Worm (Caenorhabditis elegans) whole organism, L1 larva: ENCODE results near the gene cest-12.

Source experiments
- C34B4.2 ChIP-seq: sonication (generic microtip); optimal IDR thresholded peaks from 2 replicates; lab custom pipeline; 2017; ENCODE audit warnings: mild to moderate bottlenecking, missing genetic modification characterization, missing compliant biosample characterization
- Y116A8C.19 ChIP-seq: sonication (generic microtip); optimal IDR thresholded peaks from 2 replicates; lab custom pipeline; 2016; ENCODE audit warnings: missing compliant biosample characterization, missing genetic modification characterization, borderline replicate concordance
- aly-2 ChIP-seq: fragments of 150-350 bp; optimal IDR thresholded peaks from 2 replicates; lab custom pipeline; 2014; ENCODE audit warnings: missing biosample characterization, missing genetic modification characterization
- ceh-63 ChIP-seq: fragments of 200-800 bp; sonication (Bioruptor generic); optimal IDR thresholded peaks from 2 replicates; lab custom pipeline; 2018; ENCODE audit warnings: mild to moderate bottlenecking, missing genetic modification characterization, missing compliant biosample characterization
- ceh-8 ChIP-seq: fragments of 200-800 bp; sonication (Bioruptor generic); optimal IDR thresholded peaks from 2 replicates; lab custom pipeline; 2018; ENCODE audit warnings: mild to moderate bottlenecking, missing genetic modification characterization, moderate library complexity, missing compliant biosample characterization
- ceh-88 ChIP-seq: fragments of 200-800 bp; sonication (Bioruptor generic); IDR thresholded peaks from 2 replicates; pipeline ENCODE4 v1.3.6; 2022; ENCODE audit warnings: missing genetic modification characterization, missing compliant biosample characterization
- dpl-1 ChIP-seq, 3 experiments: fragments of 150-350 bp in 2 of 3; sonication (generic microtip) in 1 of 3; optimal IDR thresholded peaks; 2 replicates each; lab custom pipeline; 2014 to 2017; ENCODE audit warnings: missing biosample characterization in 3 of 3, missing genetic modification characterization in 3 of 3, missing genetic modification reagents in 3 of 3
- efl-1 ChIP-seq, 4 experiments: fragments of 150-350 bp; optimal IDR thresholded peaks in 3 of 4; peaks in 1 of 4; 1 replicate in 1 of 4; 2 replicates in 3 of 4; lab custom pipeline; 2014; ENCODE audit warnings: missing biosample characterization in 2 of 4, missing genetic modification characterization in 2 of 4, missing genetic modification reagents in 2 of 4
- efl-3 ChIP-seq: fragments of 200-800 bp; sonication (Bioruptor generic); optimal IDR thresholded peaks from 2 replicates; lab custom pipeline; 2018; ENCODE audit warnings: mild to moderate bottlenecking, missing genetic modification characterization, missing compliant biosample characterization
- egl-13 ChIP-seq: sonication (generic microtip); optimal IDR thresholded peaks from 2 replicates; lab custom pipeline; 2016; ENCODE audit warnings: missing genotype, missing genetic modification reagents, missing genetic modification characterization, missing compliant biosample characterization
- elt-2 ChIP-seq: sonication (generic microtip); optimal IDR thresholded peaks from 2 replicates; lab custom pipeline; 2016; ENCODE audit warnings: missing genetic modification characterization, mild to moderate bottlenecking, inconsistent platforms, missing compliant biosample characterization, missing genetic modification reagents
- elt-3 ChIP-seq, 6 experiments: fragments of 150-350 bp in 1 of 6; sonication (generic microtip); optimal IDR thresholded peaks; 2 replicates each; lab custom pipeline; 2017 to 2018; ENCODE audit warnings: missing biosample characterization in 6 of 6, missing genetic modification characterization in 6 of 6, inconsistent platforms in 1 of 6
- fkh-10 ChIP-seq: sonication (generic microtip); optimal IDR thresholded peaks from 2 replicates; lab custom pipeline; 2017; ENCODE audit warnings: missing biosample characterization, missing genetic modification reagents, missing genetic modification characterization
- fos-1 ChIP-seq: fragments of 150-350 bp; optimal IDR thresholded peaks from 2 replicates; lab custom pipeline; 2014; ENCODE audit warnings: missing biosample characterization, missing genetic modification characterization
- grh-1 ChIP-seq: fragments of 200-800 bp; sonication (Bioruptor generic); IDR thresholded peaks from 2 replicates; pipeline ENCODE4 v1.3.6; 2022; ENCODE audit warnings: missing genetic modification reagents, missing genetic modification characterization, missing compliant biosample characterization
- hlh-4 ChIP-seq: sonication (generic microtip); optimal IDR thresholded peaks from 2 replicates; lab custom pipeline; 2016; ENCODE audit warnings: mild to moderate bottlenecking, missing genetic modification characterization, missing compliant biosample characterization
- lin-14 ChIP-seq: fragments of 200-800 bp; sonication (Bioruptor generic); optimal IDR thresholded peaks from 2 replicates; lab custom pipeline; 2018; ENCODE audit warnings: mild to moderate bottlenecking, missing genetic modification characterization, moderate library complexity, missing compliant biosample characterization
- lin-35 ChIP-seq, 2 experiments: fragments of 150-350 bp; optimal IDR thresholded peaks; 2 replicates each; lab custom pipeline; 2014; ENCODE audit warnings: missing biosample characterization in 2 of 2, missing genetic modification characterization in 2 of 2, missing genetic modification reagents in 2 of 2
- lin-39 ChIP-seq: fragments of 150-350 bp; optimal IDR thresholded peaks from 2 replicates; lab custom pipeline; 2014; ENCODE audit warnings: missing biosample characterization, missing genetic modification reagents, missing genetic modification characterization
- lir-3 ChIP-seq: sonication (generic microtip); optimal IDR thresholded peaks from 2 replicates; lab custom pipeline; 2016; ENCODE audit warnings: mild to moderate bottlenecking, missing genetic modification characterization, moderate library complexity, missing compliant biosample characterization; ENCODE audit not compliant: poor library complexity
- mdl-1 ChIP-seq, 2 experiments: fragments of 150-350 bp; optimal IDR thresholded peaks; 2 replicates each; lab custom pipeline; 2014 to 2017; ENCODE audit warnings: missing biosample characterization in 2 of 2, missing genetic modification characterization in 2 of 2, inconsistent platforms in 1 of 2
- nhr-20 ChIP-seq: sonication (generic microtip); optimal IDR thresholded peaks from 2 replicates; lab custom pipeline; 2016; ENCODE audit warnings: mild to moderate bottlenecking, missing genetic modification characterization, missing compliant biosample characterization
- nhr-47 ChIP-seq: sonication (generic microtip); optimal IDR thresholded peaks from 2 replicates; lab custom pipeline; 2016; ENCODE audit warnings: mild to moderate bottlenecking, missing genetic modification characterization, moderate library complexity, missing compliant biosample characterization
- nhr-71 ChIP-seq: sonication (generic microtip); optimal IDR thresholded peaks from 2 replicates; lab custom pipeline; 2016; ENCODE audit warnings: mild to moderate bottlenecking, missing genetic modification characterization, moderate library complexity, missing compliant biosample characterization
- nhr-76 ChIP-seq: sonication (generic microtip); optimal IDR thresholded peaks from 2 replicates; lab custom pipeline; 2017; ENCODE audit warnings: missing biosample characterization, missing genetic modification characterization
- nhr-90 ChIP-seq: sonication (generic microtip); optimal IDR thresholded peaks from 2 replicates; lab custom pipeline; 2016; ENCODE audit warnings: mild to moderate bottlenecking, missing genetic modification characterization, missing compliant biosample characterization; ENCODE audit not compliant: poor library complexity
- pax-3 ChIP-seq: fragments of 200-800 bp; sonication (Bioruptor generic); optimal IDR thresholded peaks from 2 replicates; lab custom pipeline; 2018; ENCODE audit warnings: mild to moderate bottlenecking, missing genetic modification characterization, moderate library complexity, missing compliant biosample characterization
- pqm-1 ChIP-seq: sonication (generic microtip); optimal IDR thresholded peaks from 3 replicates; lab custom pipeline; 2017; ENCODE audit warnings: missing biosample characterization, missing genetic modification characterization
- snpc-4 ChIP-seq: fragments of 150-350 bp; optimal IDR thresholded peaks from 2 replicates; lab custom pipeline; 2014; ENCODE audit warnings: missing biosample characterization, missing genetic modification characterization
- sox-4 ChIP-seq: sonication (generic microtip); optimal IDR thresholded peaks from 2 replicates; lab custom pipeline; 2016; ENCODE audit warnings: missing genetic modification characterization, missing compliant biosample characterization
- sptf-1 ChIP-seq: fragments of 150-350 bp; optimal IDR thresholded peaks from 2 replicates; lab custom pipeline; 2014; ENCODE audit warnings: missing biosample characterization, missing genetic modification characterization
- tbx-2 ChIP-seq: sonication (generic microtip); optimal IDR thresholded peaks from 2 replicates; lab custom pipeline; 2016; ENCODE audit warnings: missing genetic modification characterization, missing compliant biosample characterization
- tlp-1 ChIP-seq: fragments of 150-350 bp; optimal IDR thresholded peaks from 2 replicates; lab custom pipeline; 2014; ENCODE audit warnings: missing biosample characterization, missing genetic modification characterization
- unc-130 ChIP-seq: fragments of 150-350 bp; optimal IDR thresholded peaks from 2 replicates; lab custom pipeline; 2017; ENCODE audit warnings: missing biosample characterization, missing genetic modification characterization, inconsistent platforms
- unc-30 ChIP-seq: sonication (generic microtip); optimal IDR thresholded peaks from 2 replicates; lab custom pipeline; 2017; ENCODE audit warnings: missing biosample characterization, missing genetic modification characterization
- unc-86 ChIP-seq: sonication (generic microtip); optimal IDR thresholded peaks from 2 replicates; lab custom pipeline; 2016; ENCODE audit warnings: missing genetic modification characterization, missing compliant biosample characterization
- unc-98 ChIP-seq: fragments of 200-800 bp; sonication (Bioruptor generic); IDR thresholded peaks from 2 replicates; pipeline ENCODE4 v1.3.6; 2022; ENCODE audit warnings: missing genetic modification characterization, missing compliant biosample characterization
- zip-4 ChIP-seq: fragments of 200-800 bp; sonication (Bioruptor generic); optimal IDR thresholded peaks from 2 replicates; lab custom pipeline; 2018; ENCODE audit warnings: mild to moderate bottlenecking, missing genetic modification characterization, moderate library complexity, missing compliant biosample characterization
- ztf-11 ChIP-seq, 2 experiments: sonication (generic microtip); optimal IDR thresholded peaks; 2 replicates each; lab custom pipeline; 2016 to 2017; ENCODE audit warnings: missing genetic modification characterization in 2 of 2, missing biosample characterization in 1 of 2, missing compliant biosample characterization in 1 of 2

cest-12 gene

DNA sequence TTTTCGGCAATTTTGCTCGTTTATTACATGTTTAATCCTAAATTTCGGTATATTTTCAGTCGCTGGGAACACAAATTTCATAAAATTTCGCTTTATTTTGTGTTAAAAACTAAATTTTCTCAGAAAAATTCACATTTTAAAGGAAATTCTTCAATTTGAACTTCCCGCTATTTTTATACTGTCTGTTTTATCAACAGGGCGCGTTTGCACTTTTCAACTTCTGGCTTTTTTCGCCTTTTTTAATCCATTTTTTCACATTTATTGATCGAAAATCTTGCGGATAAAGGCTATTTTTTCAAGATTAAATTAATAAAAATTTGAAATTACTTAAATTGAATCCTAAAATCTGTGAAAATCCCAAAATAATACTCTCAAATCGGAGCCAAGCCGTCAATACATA is 44.8 kb upstream of the cest-12 start (continued):
- no peak for TF ChIP-seq egl-13 (tag; lab: Kevin White, UChicago)
- TF ChIP-seq snpc-4 (tag; lab: Kevin White, UChicago) = peak; percentile 25
- peak; percentile 94 to 97 (median 95) for TF ChIP-seq dpl-1 (GFP tag; optimal IDR thresholded peaks at IDR 0.05; lab: Kevin White, UChicago)
- TF ChIP-seq mdl-1 (tag; optimal IDR thresholded peaks at IDR 0.05; lab: Kevin White, UChicago) = no peak
- TF ChIP-seq sptf-1 (tag; lab: Kevin White, UChicago) = no peak
- peak; percentile 32 for TF ChIP-seq fos-1
- no peak for TF ChIP-seq efl-3
- TF ChIP-seq lin-39 (tag; lab: Kevin White, UChicago) = peak; percentile 65
- TF ChIP-seq nhr-76 (tag; lab: Kevin White, UChicago) = no peak
- TF ChIP-seq ceh-63 = no peak
- no peak for TF ChIP-seq hlh-4
- TF ChIP-seq tlp-1 (tag; lab: Kevin White, UChicago) = no peak
- peak; percentile 45 for TF ChIP-seq lin-14 (GFP tag; lab: Kevin White, UChicago)
- TF ChIP-seq unc-130 (tag; lab: Kevin White, UChicago) = no peak
- TF ChIP-seq pax-3 (tag; lab: Kevin White, UChicago) = no peak
- peak; percentile 11 for TF ChIP-seq elt-2 (tag; lab: Kevin White, UChicago)
- TF ChIP-seq pqm-1 (tag; lab: Kevin White, UChicago) = no peak
- no peak for TF ChIP-seq C34B4.2 (tag; lab: Kevin White, UChicago)
- no peak for TF ChIP-seq ceh-8 (GFP tag; lab: Kevin White, UChicago)
- no peak for TF ChIP-seq Y116A8C.19 (tag; lab: Kevin White, UChicago)
- TF ChIP-seq grh-1 = no peak
- no peak for TF ChIP-seq fkh-10
- no peak for TF ChIP-seq unc-30 (tag; lab: Kevin White, UChicago)
- TF ChIP-seq lir-3 (tag; lab: Kevin White, UChicago) = no peak
- TF ChIP-seq elt-3 (tag; optimal IDR thresholded peaks at IDR 0.05; lab: Kevin White, UChicago) = peak in 1 of 6 experiments; percentile 29
- TF ChIP-seq unc-86 = peak; percentile 27
- TF ChIP-seq unc-98 (GFP tag; lab: Robert Waterston, UW) = no peak
- TF ChIP-seq zip-4 (GFP tag; lab: Kevin White, UChicago) = no peak
- peak; percentile 96 to 97 for TF ChIP-seq lin-35 (GFP tag; optimal IDR thresholded peaks at IDR 0.05; lab: Kevin White, UChicago)
- peak; percentile 42 for TF ChIP-seq nhr-20 (tag; lab: Kevin White, UChicago)

- TF ChIP-seq efl-1 (optimal IDR thresholded peaks at IDR 0.05; lab: Kevin White, UChicago) (no peak), efl-1 (GFP tag; optimal IDR thresholded peaks at IDR 0.05 in 1 of 2; lab: Kevin White, UChicago) (peak in 1 of 2 experiments; percentile 83), nhr-90 (tag; lab: Kevin White, UChicago) (no peak)
- TF ChIP-seq, all 84 proteins: peak for 1
Measured at ce11 chrIII:12151100-12151499, 43.8 kb upstream of the cest-12 start.

DNA sequence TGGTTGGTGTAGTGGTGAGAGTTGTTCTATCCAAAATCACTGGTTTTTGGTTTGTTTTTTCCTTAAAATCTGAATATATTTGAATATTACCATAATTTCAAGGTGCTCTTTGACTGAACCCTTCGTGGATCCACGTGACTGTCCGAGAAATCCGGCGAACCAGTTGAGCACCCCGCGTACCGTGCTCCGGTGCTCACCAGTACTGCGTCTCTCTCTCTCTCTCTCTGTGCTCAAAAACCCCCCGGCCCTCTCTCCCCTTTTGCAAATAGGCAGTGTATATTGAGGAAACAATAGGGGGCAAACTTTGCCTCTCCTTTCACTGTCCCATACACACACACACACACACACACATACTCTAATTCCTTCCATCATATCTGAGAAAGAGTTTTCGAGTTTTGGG is 42.6 kb upstream of the cest-12 start:
- TF ChIP-seq lin-14 (GFP tag; lab: Kevin White, UChicago) (peak; percentile 11), tbx-2 (peak; percentile 7), ceh-88 (GFP tag; lab: Robert Waterston, UW) (no peak)

ce11 chrIII:12143792-12144191 is 36.5 kb upstream of the cest-12 start:
- no peak for TF ChIP-seq unc-130 (tag; lab: Kevin White, UChicago)
- no peak for TF ChIP-seq ceh-8 (GFP tag; lab: Kevin White, UChicago)
- TF ChIP-seq tbx-2 = no peak
- no peak for TF ChIP-seq nhr-90 (tag; lab: Kevin White, UChicago)
- TF ChIP-seq fos-1 = no peak
- no peak for TF ChIP-seq ztf-11 (tag; optimal IDR thresholded peaks at IDR 0.05; lab: Kevin White, UChicago)
- TF ChIP-seq sox-4 (tag; lab: Kevin White, UChicago) = no peak
- TF ChIP-seq aly-2 (tag; lab: Kevin White, UChicago) = no peak
- TF ChIP-seq nhr-71 (tag; lab: Kevin White, UChicago) = no peak
- no peak for TF ChIP-seq pax-3 (tag; lab: Kevin White, UChicago)
- TF ChIP-seq nhr-47 = no peak
- TF ChIP-seq efl-1 (optimal IDR thresholded peaks at IDR 0.05; lab: Kevin White, UChicago) = no peak
- no peak for TF ChIP-seq efl-1 (GFP tag; optimal IDR thresholded peaks at IDR 0.05 in 1 of 2; lab: Kevin White, UChicago)
- no peak for TF ChIP-seq lir-3 (tag; lab: Kevin White, UChicago)
- TF ChIP-seq lin-14 (GFP tag; lab: Kevin White, UChicago) = no peak
